Fruit fly (Drosophila melanogaster) whole organism, embryonic: ENCODE results near the gene CG7985.

ENCODE experiments used
- CG10366 ChIP-seq: fragments of 200-800 bp; sonication (Bioruptor generic); IDR thresholded peaks from 2 replicates; pipeline ENCODE4 v1.3.6; 2022; ENCODE audit warnings: missing biosample characterization, missing genetic modification characterization
- CG10959 ChIP-seq: fragments of 200-800 bp; sonication (Bioruptor generic); IDR thresholded peaks from 2 replicates; pipeline ENCODE4 v1.3.6; 2022; ENCODE audit warnings: missing biosample characterization, missing genetic modification characterization
- CG11085 ChIP-seq: fragments of 200-800 bp; sonication (Bioruptor generic); IDR thresholded peaks from 2 replicates; pipeline ENCODE4 v1.3.6; 2022; ENCODE audit warnings: missing biosample characterization, missing genetic modification characterization
- CG11456 ChIP-seq: fragments of 200-800 bp; sonication (Bioruptor generic); IDR thresholded peaks from 3 replicates; pipeline ENCODE4 v1.3.6; 2022; ENCODE audit warnings: missing biosample characterization, missing genetic modification characterization
- CG12236 ChIP-seq: fragments of 200-800 bp; sonication (Bioruptor generic); optimal IDR thresholded peaks from 2 replicates; lab custom pipeline; 2016; ENCODE audit warnings: missing biosample characterization, missing genetic modification characterization
- CG14710 ChIP-seq: fragments of 200-800 bp; sonication (Bioruptor generic); optimal IDR thresholded peaks from 3 replicates; lab custom pipeline; 2019; ENCODE audit warnings: missing biosample characterization, mild to moderate bottlenecking, missing genetic modification characterization, moderate library complexity
- CG1602 ChIP-seq: fragments of 200-800 bp; sonication (Bioruptor generic); optimal IDR thresholded peaks from 3 replicates; lab custom pipeline; 2016; ENCODE audit warnings: missing biosample characterization, missing genetic modification characterization
- CG17186 ChIP-seq: fragments of 200-800 bp; sonication (Bioruptor generic); optimal IDR thresholded peaks from 3 replicates; lab custom pipeline; 2017; ENCODE audit warnings: missing biosample characterization, missing genetic modification reagents, missing genetic modification characterization
- CG17361 ChIP-seq: fragments of 200-800 bp; sonication (Bioruptor generic); IDR thresholded peaks from 3 replicates; pipeline ENCODE4 v1.3.6; 2022; ENCODE audit warnings: missing biosample characterization, missing genetic modification characterization
- CG1792 ChIP-seq: fragments of 200-800 bp; sonication (Bioruptor generic); optimal IDR thresholded peaks from 2 replicates; lab custom pipeline; 2016; ENCODE audit warnings: missing biosample characterization, missing genetic modification characterization
- CG18011 ChIP-seq: fragments of 200-800 bp; sonication (Bioruptor generic); optimal IDR thresholded peaks from 2 replicates; lab custom pipeline; 2017; ENCODE audit warnings: missing biosample characterization, missing genetic modification characterization, mild to moderate bottlenecking, moderate library complexity, missing genotype
- CG2712 ChIP-seq: fragments of 200-800 bp; optimal IDR thresholded peaks from 3 replicates; lab custom pipeline; 2019; ENCODE audit warnings: missing biosample characterization, mild to moderate bottlenecking, missing genetic modification characterization, moderate library complexity
- CG34224 ChIP-seq: fragments of 200-800 bp; sonication (Bioruptor generic); IDR thresholded peaks from 3 replicates; pipeline ENCODE4 v1.3.6; 2022; ENCODE audit warnings: missing biosample characterization, missing genetic modification characterization; ENCODE audit not compliant: partially characterized antibody
- CG4820 ChIP-seq: fragments of 200-800 bp; sonication (Bioruptor generic); optimal IDR thresholded peaks from 3 replicates; lab custom pipeline; 2016; ENCODE audit warnings: missing biosample characterization, missing genetic modification characterization
- CG6689 ChIP-seq: fragments of 200-800 bp; sonication (Bioruptor generic); IDR thresholded peaks from 2 replicates; pipeline ENCODE4 v1.3.6; 2022; ENCODE audit warnings: missing biosample characterization, missing genetic modification characterization
- CG6854 ChIP-seq: fragments of 200-800 bp; sonication (Bioruptor generic); optimal IDR thresholded peaks from 3 replicates; lab custom pipeline; 2017; ENCODE audit warnings: missing biosample characterization, mild to moderate bottlenecking, missing genetic modification characterization
- CG8388 ChIP-seq: fragments of 200-800 bp; sonication (Bioruptor generic); optimal IDR thresholded peaks from 2 replicates; lab custom pipeline; 2019; ENCODE audit warnings: missing biosample characterization, mild to moderate bottlenecking, missing genetic modification characterization, moderate library complexity
- CkIIα-i1 ChIP-seq: fragments of 200-800 bp; sonication (Bioruptor generic); IDR thresholded peaks from 2 replicates; pipeline ENCODE4 v1.3.6; 2022; ENCODE audit warnings: missing biosample characterization, missing genetic modification characterization
- D ChIP-seq, 2 experiments: fragments of 200-800 bp in 1 of 2; fragments of >200 bp in 1 of 2; sonication (Bioruptor generic) in 1 of 2; optimal IDR thresholded peaks; 2 replicates in 1 of 2; 3 replicates in 1 of 2; lab custom pipeline; 2017; ENCODE audit warnings: mild to moderate bottlenecking in 1 of 2, missing biosample characterization in 1 of 2, missing genetic modification characterization in 1 of 2, missing genetic modification reagents in 1 of 2
- Dbx ChIP-seq: fragments of 200-800 bp; sonication (Bioruptor generic); IDR thresholded peaks from 3 replicates; pipeline ENCODE4 v1.3.6; 2022; ENCODE audit warnings: missing biosample characterization, missing genetic modification characterization
- Dfd ChIP-seq, 2 experiments: fragments of >200 bp; optimal IDR thresholded peaks; 2 replicates each; lab custom pipeline; 2017; ENCODE audit warnings: missing biosample characterization in 2 of 2, missing genetic modification characterization in 2 of 2
- Dip3 ChIP-seq: fragments of 200-800 bp; sonication (Bioruptor generic); optimal IDR thresholded peaks from 3 replicates; lab custom pipeline; 2016; ENCODE audit warnings: missing biosample characterization, missing genetic modification characterization
- ERR ChIP-seq: fragments of 200-800 bp; sonication (Bioruptor generic); optimal IDR thresholded peaks from 2 replicates; lab custom pipeline; 2016; ENCODE audit warnings: missing biosample characterization, missing genetic modification characterization
- Ets65A ChIP-seq: fragments of 200-800 bp; sonication (Bioruptor generic); peaks from one replicate; lab custom pipeline; 2016; ENCODE audit warnings: missing biosample characterization, missing genetic modification characterization
- HmgZ ChIP-seq: fragments of 200-800 bp; sonication (Bioruptor generic); optimal IDR thresholded peaks from 2 replicates; lab custom pipeline; 2018; ENCODE audit warnings: missing biosample characterization, mild to moderate bottlenecking, missing genetic modification characterization
- Hr39 ChIP-seq: fragments of >200 bp; optimal IDR thresholded peaks from 2 replicates; lab custom pipeline; 2017
- Lpt ChIP-seq: fragments of >200 bp; optimal IDR thresholded peaks from 2 replicates; lab custom pipeline; 2018; ENCODE audit warnings: missing biosample characterization, missing genetic modification characterization
- Mad ChIP-seq: fragments of 200-800 bp; sonication (Bioruptor generic); optimal IDR thresholded peaks from 2 replicates; lab custom pipeline; 2016; ENCODE audit warnings: missing biosample characterization, missing genetic modification characterization
- Nf-YB ChIP-seq: fragments of 200-800 bp; sonication (Bioruptor generic); optimal IDR thresholded peaks from 3 replicates; lab custom pipeline; 2019; ENCODE audit warnings: missing biosample characterization, mild to moderate bottlenecking, missing genetic modification characterization, moderate library complexity
- NfI ChIP-seq: fragments of 200-800 bp; sonication (Bioruptor generic); optimal IDR thresholded peaks from 3 replicates; lab custom pipeline; 2018; ENCODE audit warnings: missing biosample characterization, mild to moderate bottlenecking, missing genetic modification characterization, moderate library complexity
- Taf1 ChIP-seq: fragments of 200-800 bp; sonication (Bioruptor generic); IDR thresholded peaks from 2 replicates; pipeline ENCODE4 v1.3.6; 2022; ENCODE audit warnings: missing biosample characterization, missing genetic modification characterization
- Usf ChIP-seq: fragments of 200-800 bp; sonication (Bioruptor generic); optimal IDR thresholded peaks from 2 replicates; lab custom pipeline; 2017; ENCODE audit warnings: missing genotype, missing biosample characterization, missing genetic modification characterization
- Vsx1 ChIP-seq: fragments of 200-800 bp; sonication (Bioruptor generic); optimal IDR thresholded peaks from 2 replicates; lab custom pipeline; 2017; ENCODE audit warnings: missing biosample characterization, mild to moderate bottlenecking, missing genetic modification characterization, missing genetic modification reagents
- ash1 ChIP-seq: fragments of 200-800 bp; sonication (Bioruptor generic); optimal IDR thresholded peaks from 2 replicates; lab custom pipeline; 2018; ENCODE audit warnings: missing biosample characterization, mild to moderate bottlenecking, missing genetic modification characterization
- ato ChIP-seq: fragments of 200-800 bp; sonication (Bioruptor generic); IDR thresholded peaks from 2 replicates; pipeline ENCODE4 v1.3.6; 2022; ENCODE audit warnings: missing biosample characterization, missing genetic modification characterization; ENCODE audit not compliant: partially characterized antibody
- da ChIP-seq: fragments of 200-800 bp; sonication (Bioruptor generic); optimal IDR thresholded peaks from 2 replicates; lab custom pipeline; 2016; ENCODE audit warnings: missing biosample characterization, missing genetic modification characterization
- ems ChIP-seq: fragments of 200-800 bp; sonication (Bioruptor generic); optimal IDR thresholded peaks from 3 replicates; lab custom pipeline; 2016; ENCODE audit warnings: missing biosample characterization, missing genetic modification characterization
- hkb ChIP-seq, 2 experiments: fragments of 200-800 bp in 1 of 2; fragments of >200 bp in 1 of 2; sonication (Bioruptor generic) in 1 of 2; IDR thresholded peaks in 1 of 2; optimal IDR thresholded peaks in 1 of 2; 2 replicates each; pipeline versions ENCODE4 v1.3.6 to Lab custom; 2017 to 2022; ENCODE audit warnings: missing biosample characterization in 1 of 2, missing genetic modification characterization in 1 of 2
- ind ChIP-seq: fragments of 200-800 bp; sonication (Bioruptor generic); optimal IDR thresholded peaks from 3 replicates; lab custom pipeline; 2016; ENCODE audit warnings: missing biosample characterization, missing genetic modification characterization
- kay ChIP-seq: fragments of 200-800 bp; sonication (Bioruptor generic); optimal IDR thresholded peaks from 2 replicates; lab custom pipeline; 2016; ENCODE audit warnings: missing biosample characterization, missing genetic modification characterization
- kni ChIP-seq: fragments of 200-800 bp; sonication (Bioruptor generic); optimal IDR thresholded peaks from 3 replicates; lab custom pipeline; 2017; ENCODE audit warnings: mild to moderate bottlenecking, missing biosample characterization, missing genetic modification reagents, missing genetic modification characterization
- knrl ChIP-seq: fragments of 200-800 bp; sonication (Bioruptor generic); IDR thresholded peaks from 3 replicates; pipeline ENCODE4 v1.3.6; 2022; ENCODE audit warnings: missing biosample characterization, missing genetic modification characterization; ENCODE audit not compliant: partially characterized antibody
- lbe ChIP-seq: fragments of 200-800 bp; sonication (Bioruptor generic); optimal IDR thresholded peaks from 2 replicates; lab custom pipeline; 2016; ENCODE audit warnings: missing biosample characterization, mild to moderate bottlenecking, missing genetic modification characterization
- otp ChIP-seq: fragments of 200-800 bp; sonication (Bioruptor generic); IDR thresholded peaks from 3 replicates; pipeline ENCODE4, ENCODE4 v1.3.6; 2022; ENCODE audit warnings: missing biosample characterization, missing genetic modification characterization
- pnt ChIP-seq: fragments of 200-800 bp; sonication (Bioruptor generic); optimal IDR thresholded peaks from 3 replicates; lab custom pipeline; 2016; ENCODE audit warnings: missing biosample characterization, missing genetic modification characterization
- run ChIP-seq: fragments of 200-800 bp; sonication (Bioruptor generic); optimal IDR thresholded peaks from 3 replicates; lab custom pipeline; 2018; ENCODE audit warnings: missing biosample characterization, mild to moderate bottlenecking, missing genetic modification characterization
- sima ChIP-seq: fragments of 200-800 bp; sonication (Bioruptor generic); optimal IDR thresholded peaks from 2 replicates; lab custom pipeline; 2016; ENCODE audit warnings: missing biosample characterization, missing genetic modification characterization
- vvl ChIP-seq: fragments of 200-800 bp; sonication (Bioruptor generic); IDR thresholded peaks from 2 replicates; pipeline ENCODE4 v1.3.6; 2022; ENCODE audit warnings: missing biosample characterization, missing genetic modification characterization
- wor ChIP-seq: fragments of 200-800 bp; sonication (Bioruptor generic); IDR thresholded peaks from 2 replicates; pipeline ENCODE4 v1.3.6; 2022; ENCODE audit warnings: missing biosample characterization, missing genetic modification characterization

Gene CG7985

dm6 chr3R:18167173-18167415 is 32.6 kb upstream of the CG7985 start, which contains the start of the genes CG7215 and Prx5 (continued):
- TF ChIP-seq CG11456 (no peak), HmgZ (no peak)
- TF ChIP-seq, all 482 proteins: peak for 11

dm6 chr3R:18167416-18168237 is 32.0 kb upstream of the CG7985 start, which contains the start of gene wrd:
Gene wrd, plus strand, starts transcription at chr3R:18167757.
- peak; percentile 47 for TF ChIP-seq ind (GFP tag; lab: Kevin White, UChicago)
- TF ChIP-seq Mad = no peak
- TF ChIP-seq CG11085 (GFP tag; lab: Robert Waterston, UW) = no peak
- no peak for TF ChIP-seq pnt (GFP tag; lab: Kevin White, UChicago)
- no peak; the same call in 2 of the 3 replicates for TF ChIP-seq CG34224
- TF ChIP-seq CG17361 (GFP tag; lab: Robert Waterston, UW) = peak; percentile 77
- no peak for TF ChIP-seq wor (GFP tag; lab: Robert Waterston, UW)
- TF ChIP-seq kay (GFP tag; lab: Kevin White, UChicago) = no peak
- TF ChIP-seq CG6689 = no peak; the same call in 1 of the 2 replicates
- no peak for TF ChIP-seq sima
- TF ChIP-seq NfI (GFP tag; lab: Kevin White, UChicago) = no peak
- no peak for TF ChIP-seq CG12236
- no peak for TF ChIP-seq Dbx (GFP tag; lab: Robert Waterston, UW)
- TF ChIP-seq CG8388 (GFP tag; lab: Kevin White, UChicago) = no peak
- TF ChIP-seq Dfd (GFP tag; optimal IDR thresholded peaks at IDR 0.05; lab: Kevin White, UChicago) = no peak
- TF ChIP-seq ems (GFP tag; lab: Kevin White, UChicago) = no peak
- no peak for TF ChIP-seq Lpt (GFP tag; lab: Kevin White, UChicago)
- no peak for TF ChIP-seq knrl
- TF ChIP-seq CG17186 (GFP tag; lab: Kevin White, UChicago) = no peak
- TF ChIP-seq ERR (GFP tag; lab: Kevin White, UChicago) = no peak
- no peak for TF ChIP-seq Vsx1 (GFP tag; lab: Kevin White, UChicago)
- no peak for TF ChIP-seq run (tag; lab: Kevin White, UChicago)
- no peak for TF ChIP-seq CkIIα-i1 (GFP tag; lab: Robert Waterston, UW)
- 0 out of 2 replicates have a peak, but pooled peaks have one; percentile 18 for TF ChIP-seq ato (GFP tag; lab: Robert Waterston, UW)
- no peak for TF ChIP-seq CG1792
- TF ChIP-seq lbe (GFP tag; lab: Kevin White, UChicago) = no peak
- TF ChIP-seq CG14710 (tag; lab: Kevin White, UChicago) = peak; percentile 33
- peak; percentile 6 for TF ChIP-seq kni (GFP tag; lab: Kevin White, UChicago)
- TF ChIP-seq Ets65A = no peak
- TF ChIP-seq vvl = no peak; the same call in none of the 2 replicates
- TF ChIP-seq CG10959 (GFP tag; lab: Robert Waterston, UW) = no peak
- TF ChIP-seq Hr39 = no peak
- no peak for TF ChIP-seq hkb (optimal IDR thresholded peaks at IDR 0.05; lab: Kevin White, UChicago)
- TF ChIP-seq hkb (GFP tag; IDR thresholded peaks at IDR 0.05; lab: Robert Waterston, UW) = no peak
- TF ChIP-seq CG4820 (GFP tag; lab: Kevin White, UChicago) = no peak
- no peak for TF ChIP-seq ash1
- no peak for TF ChIP-seq da (GFP tag; lab: Kevin White, UChicago)
- no peak for TF ChIP-seq otp
- no peak for TF ChIP-seq CG6854 (GFP tag; lab: Kevin White, UChicago)
- TF ChIP-seq Taf1 (GFP tag; lab: Robert Waterston, UW) = no peak
- peak; percentile 27 for TF ChIP-seq CG2712
- TF ChIP-seq CG10366 = no peak
- TF ChIP-seq CG18011 (GFP tag; lab: Kevin White, UChicago) = no peak
- no peak for TF ChIP-seq D (optimal IDR thresholded peaks at IDR 0.05; lab: Kevin White, UChicago)
- no peak for TF ChIP-seq D (GFP tag; optimal IDR thresholded peaks at IDR 0.05; lab: Kevin White, UChicago)
- no peak for TF ChIP-seq Usf (GFP tag; lab: Kevin White, UChicago)
- TF ChIP-seq Nf-YB (GFP tag; lab: Kevin White, UChicago) = no peak
- TF ChIP-seq CG1602 (GFP tag; lab: Kevin White, UChicago) = peak; percentile 35
- TF ChIP-seq Dip3 (GFP tag; lab: Kevin White, UChicago) = no peak
